Worm (Caenorhabditis elegans): Measurements from ENCODE around the gene M01F1.9.

Gene M01F1.9

DNA sequence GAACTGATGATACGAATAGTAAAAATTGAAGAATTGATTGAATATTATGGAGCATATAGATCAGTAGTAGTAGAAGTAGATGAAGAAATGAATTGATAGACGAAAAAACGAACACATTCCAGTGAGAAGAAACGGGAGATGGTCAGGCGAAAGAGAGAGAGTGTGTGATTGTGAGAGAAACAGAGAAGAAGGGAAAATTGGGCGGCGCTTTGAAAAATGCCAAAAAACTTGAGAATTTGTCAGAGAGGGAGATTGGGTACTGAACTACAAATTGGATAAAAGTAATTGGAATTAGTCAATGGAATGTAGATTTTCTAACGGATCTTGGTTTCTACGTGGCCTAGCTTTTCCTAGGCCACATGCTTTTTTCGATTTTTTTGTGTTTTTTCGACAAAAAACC, 10.6 kb downstream of the M01F1.9 start, which contains the start of gene C34C12.7:
Gene C34C12.7, minus strand, starts transcription at position 118 of the 400 bp plus-strand sequence.
- TF ChIP-seq mep-1 (tag; optimal IDR thresholded peaks at IDR 0.05) (no peak), nhr-28 (tag; optimal IDR thresholded peaks at IDR 0.05) (peak; percentile 13)

- TF ChIP-seq pha-4 (GFP tag; IDR thresholded peaks at IDR 0.05) = no peak
- TF ChIP-seq pha-4 (tag; optimal IDR thresholded peaks at IDR 0.05) = no peak
- TF ChIP-seq nhr-11 (tag; optimal IDR thresholded peaks at IDR 0.05) = no peak
- TF ChIP-seq nhr-76 (tag; optimal IDR thresholded peaks at IDR 0.05) = no peak
- TF ChIP-seq nhr-48 (tag; optimal IDR thresholded peaks at IDR 0.05) = no peak
- TF ChIP-seq F37D6.2 (tag; optimal IDR thresholded peaks at IDR 0.05) = no peak
- TF ChIP-seq Y105C5A.15 (GFP tag; IDR thresholded peaks at IDR 0.05) = no peak
- no peak for TF ChIP-seq F49E8.2 (tag; optimal IDR thresholded peaks at IDR 0.05; ENCODE audit: borderline replicate concordance)
- TF ChIP-seq lir-3 (tag; optimal IDR thresholded peaks at IDR 0.05) = no peak
- no peak for TF ChIP-seq T26A8.4 (GFP tag; IDR thresholded peaks at IDR 0.05)
- TF ChIP-seq zfp-3 (GFP tag; conservative IDR thresholded peaks at IDR 0.05) = no peak
- no peak for TF ChIP-seq ama-1 (optimal IDR thresholded peaks at IDR 0.05)
- no peak for TF ChIP-seq nhr-41 (GFP tag; IDR thresholded peaks at IDR 0.05)
- no peak for TF ChIP-seq duxl-1 (tag; optimal IDR thresholded peaks at IDR 0.05; ENCODE audit: poor library complexity)
- TF ChIP-seq saeg-2 (GFP tag; IDR thresholded peaks at IDR 0.05) = no peak
- no peak for TF ChIP-seq tra-1 (GFP tag; IDR thresholded peaks at IDR 0.05)
- no peak for TF ChIP-seq lin-39 (tag; optimal IDR thresholded peaks at IDR 0.05)
- TF ChIP-seq unc-130 (GFP tag; optimal IDR thresholded peaks at IDR 0.05) = no peak
- TF ChIP-seq fos-1 (tag; optimal IDR thresholded peaks at IDR 0.05) = no peak
- no peak for TF ChIP-seq attf-4 (tag; optimal IDR thresholded peaks at IDR 0.05)
- TF ChIP-seq spr-1 (tag; optimal IDR thresholded peaks at IDR 0.05) = no peak
Observed at ce11 chrIII:3487133-3487532, 11.7 kb downstream of the M01F1.9 start.

ce11 chrIII:3486055-3486454, 12.8 kb downstream of the M01F1.9 start:
- peak; percentile 21 for TF ChIP-seq dve-1 (tag; optimal IDR thresholded peaks at IDR 0.05; ENCODE audit: insufficient read depth)
- 0 out of 2 replicates have a peak, but pooled peaks have one; percentile 9 for TF ChIP-seq dmd-6 (GFP tag; IDR thresholded peaks at IDR 0.05)
- TF ChIP-seq nhr-48 (tag; optimal IDR thresholded peaks at IDR 0.05) = peak; percentile 1
- TF ChIP-seq fkh-10 (GFP tag; optimal IDR thresholded peaks at IDR 0.05) = no peak
- 0 out of 2 replicates have a peak, but pooled peaks have one; percentile 31 for TF ChIP-seq tra-1 (GFP tag; IDR thresholded peaks at IDR 0.05)
- peak; percentile 71 for TF ChIP-seq nhr-28 (tag; optimal IDR thresholded peaks at IDR 0.05)
- peak in 1 of 2 experiments; percentile 12 for TF ChIP-seq lsy-2 (tag; optimal IDR thresholded peaks at IDR 0.05)
- no peak for TF ChIP-seq php-3 (GFP tag; IDR thresholded peaks at IDR 0.05)
- no peak for TF ChIP-seq gei-8 (GFP tag; optimal IDR thresholded peaks at IDR 0.05)

DNA sequence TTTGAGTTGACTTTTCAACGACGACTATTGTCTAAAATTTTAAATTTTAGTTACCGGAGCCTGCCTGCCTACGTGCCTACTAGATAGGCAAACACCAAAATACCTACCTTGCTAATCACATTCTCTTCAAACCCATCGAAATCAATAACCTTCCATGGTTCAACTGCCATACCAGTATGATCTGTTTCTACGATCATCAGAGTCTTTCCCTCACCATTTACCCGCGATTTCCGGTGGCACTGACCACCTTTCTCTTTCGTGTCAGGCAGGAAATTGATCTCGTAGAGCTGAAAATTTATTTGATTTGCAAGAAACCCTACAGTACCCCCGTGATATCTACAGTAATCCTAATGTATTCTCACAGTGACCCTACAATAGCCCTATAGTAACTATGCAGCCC, 13.9 kb downstream of the M01F1.9 start:
- TF ChIP-seq daf-12 (tag; optimal IDR thresholded peaks at IDR 0.05) (no peak), ceh-44 (GFP tag; IDR thresholded peaks at IDR 0.05) (0 out of 2 replicates have a peak, but pooled peaks have one; percentile 28), Y105C5A.15 (GFP tag; IDR thresholded peaks at IDR 0.05) (no peak), ceh-82 (tag; optimal IDR thresholded peaks at IDR 0.05) (no peak), nhr-48 (tag; optimal IDR thresholded peaks at IDR 0.05) (no peak), aha-1 (tag) (peak; percentile 70)

DNA sequence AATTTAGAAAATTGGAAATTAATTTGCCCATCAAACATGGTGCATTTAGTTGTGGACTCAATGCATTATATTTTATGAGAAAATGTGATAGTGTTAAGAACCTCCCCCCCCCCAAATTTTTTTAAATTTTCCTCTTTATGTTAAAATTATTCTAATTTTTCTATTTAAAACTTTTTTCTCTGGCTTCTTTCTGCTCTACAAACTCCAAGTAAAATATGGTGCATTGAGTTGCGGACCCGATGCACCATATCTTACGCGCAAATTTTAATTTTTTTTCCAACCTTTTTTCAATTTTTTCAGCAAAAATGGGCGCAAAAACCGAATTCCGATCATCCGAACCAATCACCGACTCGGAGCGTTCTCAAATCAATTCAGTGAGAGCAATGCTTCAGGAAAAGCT, 16.6 kb downstream of the M01F1.9 start, which contains the start of gene C34C12.6:
Gene C34C12.6, plus strand, starts transcription at position 301 of the 400 bp plus-strand sequence.
- TF ChIP-seq ZK546.5 (tag; optimal IDR thresholded peaks at IDR 0.05) = no peak
- no peak for TF ChIP-seq lin-13 (GFP tag; optimal IDR thresholded peaks at IDR 0.05)
- TF ChIP-seq F37D6.2 (tag; optimal IDR thresholded peaks at IDR 0.05) = no peak
- TF ChIP-seq nhr-41 (GFP tag; IDR thresholded peaks at IDR 0.05) = no peak
- no peak for TF ChIP-seq egl-43 (GFP tag; IDR thresholded peaks at IDR 0.05)
- TF ChIP-seq lin-38 (GFP tag; IDR thresholded peaks at IDR 0.05) = no peak
- TF ChIP-seq nhr-111 (GFP tag; optimal IDR thresholded peaks at IDR 0.05) = no peak
- TF ChIP-seq dmd-8 (GFP tag; IDR thresholded peaks at IDR 0.05) = no peak
- TF ChIP-seq gei-8 (GFP tag; optimal IDR thresholded peaks at IDR 0.05) = no peak
- TF ChIP-seq mxl-2 (GFP tag; conservative IDR thresholded peaks at IDR 0.05) = no peak
- TF ChIP-seq skn-1 (tag; optimal IDR thresholded peaks at IDR 0.05) = no peak
- TF ChIP-seq nhr-6 (tag; optimal IDR thresholded peaks at IDR 0.05) = no peak
- TF ChIP-seq mxl-3 (GFP tag; optimal IDR thresholded peaks at IDR 0.05) = no peak
- TF ChIP-seq daf-12 (tag; optimal IDR thresholded peaks at IDR 0.05) = no peak
- no peak for TF ChIP-seq F44E2.7 (GFP tag; IDR thresholded peaks at IDR 0.05)
- no peak for TF ChIP-seq ZK337.2 (GFP tag; IDR thresholded peaks at IDR 0.05)
- no peak for TF ChIP-seq pha-4 (GFP tag; IDR thresholded peaks at IDR 0.05)
- no peak for TF ChIP-seq pha-4 (tag; optimal IDR thresholded peaks at IDR 0.05)

All from whole organism, L4 larva.